1 fruit fly cellular context compared by ENCODE assay signal in the genomic region with DNA sequence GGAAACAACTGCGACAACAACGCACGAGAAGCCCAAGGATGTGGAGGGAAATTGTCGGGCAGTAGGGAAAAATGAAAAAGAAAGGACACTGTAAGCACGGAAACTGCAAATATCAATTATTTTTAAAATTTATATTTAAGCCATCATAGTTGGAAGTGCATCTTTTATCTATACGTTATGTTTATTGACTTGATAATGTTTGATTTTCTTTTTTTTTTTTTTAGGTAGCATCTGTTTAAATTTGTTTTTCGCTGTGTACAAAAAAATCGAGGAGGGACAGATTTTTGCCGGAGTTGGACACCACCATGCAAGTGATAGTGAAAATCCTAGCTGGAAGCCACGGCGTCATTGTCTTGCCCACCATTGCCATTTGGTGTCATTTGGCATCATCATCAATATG.
TF ChIP-seq lines count a peak whose summit lies in the region.

No protein-coding gene starts in this region.

TF ChIP-seq in whole organism, embryonic, 481 proteins besides CTCF, POLR2A, EP300 and RAD21 (continued from another document and continues in another):
- no peak for TF ChIP-seq CG10565 (GFP tag; optimal IDR thresholded peaks at IDR 0.05; lab: Kevin White, UChicago)
- no peak for TF ChIP-seq CG14710 (tag; optimal IDR thresholded peaks at IDR 0.05; lab: Kevin White, UChicago)
- 0 out of 2 replicates have a peak, but pooled peaks have one; percentile 21 for TF ChIP-seq CG14014 (GFP tag; IDR thresholded peaks at IDR 0.05; lab: Robert Waterston, UW)
- no peak for TF ChIP-seq nau (GFP tag; optimal IDR thresholded peaks at IDR 0.05; lab: Kevin White, UChicago)
- no peak for TF ChIP-seq Mrtf (GFP tag; IDR thresholded peaks at IDR 0.05; lab: Robert Waterston, UW)
- no peak for TF ChIP-seq Sry-δ (GFP tag; optimal IDR thresholded peaks at IDR 0.05; lab: Kevin White, UChicago)
- TF ChIP-seq Poxn (GFP tag; IDR thresholded peaks at IDR 0.05; lab: Robert Waterston, UW), result no peak
- no peak for TF ChIP-seq dm (GFP tag; optimal IDR thresholded peaks at IDR 0.05; lab: Kevin White, UChicago)
- TF ChIP-seq croc (GFP tag; conservative IDR thresholded peaks at IDR 0.05; lab: Robert Waterston, UW), result no peak
- TF ChIP-seq NC2α (GFP tag; optimal IDR thresholded peaks at IDR 0.05; lab: Kevin White, UChicago), result no peak
- TF ChIP-seq sc (optimal IDR thresholded peaks at IDR 0.05; lab: Kevin White, UChicago), result no peak
- no peak for TF ChIP-seq sc (GFP tag; optimal IDR thresholded peaks at IDR 0.05; lab: Kevin White, UChicago)
- no peak for TF ChIP-seq Chrac-16 (GFP tag; optimal IDR thresholded peaks at IDR 0.05; lab: Kevin White, UChicago)
- TF ChIP-seq CG9876 (GFP tag; optimal IDR thresholded peaks at IDR 0.05; lab: Kevin White, UChicago), result no peak
- no peak for TF ChIP-seq D19A (tag; optimal IDR thresholded peaks at IDR 0.05; lab: Kevin White, UChicago)
- TF ChIP-seq CG2202 (tag; optimal IDR thresholded peaks at IDR 0.05; lab: Kevin White, UChicago), result no peak
- TF ChIP-seq Bgb (GFP tag; IDR thresholded peaks at IDR 0.05; lab: Robert Waterston, UW; ENCODE audit: partially characterized antibody), result no peak
- no peak for TF ChIP-seq CG6854 (GFP tag; optimal IDR thresholded peaks at IDR 0.05; lab: Kevin White, UChicago)
- TF ChIP-seq CG7987 (GFP tag; optimal IDR thresholded peaks at IDR 0.05; lab: Kevin White, UChicago), result no peak
- TF ChIP-seq E2f2 (GFP tag; IDR thresholded peaks at IDR 0.05; lab: Robert Waterston, UW), result no peak
- TF ChIP-seq crp (GFP tag; optimal IDR thresholded peaks at IDR 0.05; lab: Kevin White, UChicago), result no peak
- TF ChIP-seq BEAF-32 (GFP tag; optimal IDR thresholded peaks at IDR 0.05; lab: Kevin White, UChicago), result no peak
- TF ChIP-seq E2f1 (GFP tag; IDR thresholded peaks at IDR 0.05; lab: Robert Waterston, UW), result no peak
- no peak for TF ChIP-seq CG10274 (GFP tag; optimal IDR thresholded peaks at IDR 0.05; lab: Kevin White, UChicago)
- TF ChIP-seq crc (GFP tag; optimal IDR thresholded peaks at IDR 0.05; lab: Kevin White, UChicago), result no peak
- TF ChIP-seq cas (GFP tag; IDR thresholded peaks at IDR 0.05; lab: Robert Waterston, UW), result no peak
- TF ChIP-seq CG14050 (GFP tag; IDR thresholded peaks at IDR 0.05; lab: Robert Waterston, UW), result no peak
- TF ChIP-seq BtbVII (GFP tag; optimal IDR thresholded peaks at IDR 0.05; lab: Kevin White, UChicago), result no peak
- no peak for TF ChIP-seq pros (GFP tag; optimal IDR thresholded peaks at IDR 0.05; lab: Kevin White, UChicago)
- peak; percentile 14 for TF ChIP-seq Oli (tag; optimal IDR thresholded peaks at IDR 0.05; lab: Kevin White, UChicago)
- no peak for TF ChIP-seq Vsx1 (GFP tag; optimal IDR thresholded peaks at IDR 0.05; lab: Kevin White, UChicago)
- no peak for TF ChIP-seq CG15269 (tag; optimal IDR thresholded peaks at IDR 0.05; lab: Kevin White, UChicago)
- no peak for TF ChIP-seq CG18011 (GFP tag; optimal IDR thresholded peaks at IDR 0.05; lab: Kevin White, UChicago)
- TF ChIP-seq cwo (GFP tag; optimal IDR thresholded peaks at IDR 0.05; lab: Kevin White, UChicago), result peak; percentile 17
- no peak for TF ChIP-seq B-H2 (GFP tag; optimal IDR thresholded peaks at IDR 0.05; lab: Kevin White, UChicago)
- no peak for TF ChIP-seq fd102C (GFP tag; optimal IDR thresholded peaks at IDR 0.05; lab: Kevin White, UChicago)
- TF ChIP-seq CG2678 (tag; optimal IDR thresholded peaks at IDR 0.05; lab: Kevin White, UChicago), result peak; percentile 43
- no peak for TF ChIP-seq ewg (GFP tag; optimal IDR thresholded peaks at IDR 0.05; lab: Kevin White, UChicago)
- no peak for TF ChIP-seq CG4617 (GFP tag; optimal IDR thresholded peaks at IDR 0.05; lab: Kevin White, UChicago; ENCODE audit: borderline replicate concordance)
- no peak for TF ChIP-seq CG10543 (GFP tag; optimal IDR thresholded peaks at IDR 0.05; lab: Kevin White, UChicago)
- TF ChIP-seq CG6175 (GFP tag; IDR thresholded peaks at IDR 0.05; lab: Robert Waterston, UW), result no peak
- TF ChIP-seq CG31224 (GFP tag; IDR thresholded peaks at IDR 0.05; lab: Robert Waterston, UW), result no peak
- TF ChIP-seq CG12104 (GFP tag; optimal IDR thresholded peaks at IDR 0.05; lab: Kevin White, UChicago), result no peak
- TF ChIP-seq CG30020 (tag; optimal IDR thresholded peaks at IDR 0.05; lab: Kevin White, UChicago), result no peak
- no peak for TF ChIP-seq CG16815 (GFP tag; optimal IDR thresholded peaks at IDR 0.05; lab: Kevin White, UChicago)
- TF ChIP-seq Gsc (GFP tag; IDR thresholded peaks at IDR 0.05; lab: Robert Waterston, UW), result no peak
- no peak for TF ChIP-seq hbn (GFP tag; IDR thresholded peaks at IDR 0.05; lab: Robert Waterston, UW; ENCODE audit: partially characterized antibody)
- no peak for TF ChIP-seq slp2 (GFP tag; optimal IDR thresholded peaks at IDR 0.05; lab: Kevin White, UChicago)
- peak; percentile 23 for TF ChIP-seq gem (tag; optimal IDR thresholded peaks at IDR 0.05; lab: Kevin White, UChicago)
- TF ChIP-seq CG30431 (GFP tag; optimal IDR thresholded peaks at IDR 0.05; lab: Kevin White, UChicago), result no peak
- TF ChIP-seq eyg (GFP tag; optimal IDR thresholded peaks at IDR 0.05; lab: Kevin White, UChicago), result no peak
- no peak for TF ChIP-seq salm (tag; optimal IDR thresholded peaks at IDR 0.05; lab: Kevin White, UChicago)
- peak; percentile 37; the same call in 1 of the 3 replicates for TF ChIP-seq tgo (GFP tag; IDR thresholded peaks at IDR 0.05; lab: Robert Waterston, UW)
- TF ChIP-seq Adf1 (GFP tag; IDR thresholded peaks at IDR 0.05; lab: Robert Waterston, UW), result no peak
- no peak for TF ChIP-seq D (optimal IDR thresholded peaks at IDR 0.05; lab: Kevin White, UChicago)
- TF ChIP-seq D (GFP tag; optimal IDR thresholded peaks at IDR 0.05; lab: Kevin White, UChicago), result no peak
- TF ChIP-seq Dek (tag; optimal IDR thresholded peaks at IDR 0.05; lab: Kevin White, UChicago), result no peak
- no peak for TF ChIP-seq CG10209 (GFP tag; optimal IDR thresholded peaks at IDR 0.05; lab: Kevin White, UChicago)
- no peak for TF ChIP-seq gcm2 (GFP tag; optimal IDR thresholded peaks at IDR 0.05; lab: Kevin White, UChicago)
- TF ChIP-seq pan (optimal IDR thresholded peaks at IDR 0.05; lab: Kevin White, UChicago), result no peak
- peak in 1 of 2 experiments; percentile 27 for TF ChIP-seq pan (GFP tag; optimal IDR thresholded peaks at IDR 0.05 in 1 of 2, IDR thresholded peaks at IDR 0.05 in 1 of 2)
- no peak for TF ChIP-seq CG9817 (tag; optimal IDR thresholded peaks at IDR 0.05; lab: Kevin White, UChicago)
- no peak for TF ChIP-seq CG11085 (GFP tag; IDR thresholded peaks at IDR 0.05; lab: Robert Waterston, UW)
- TF ChIP-seq CG17359 (tag; optimal IDR thresholded peaks at IDR 0.05; lab: Kevin White, UChicago), result no peak
- TF ChIP-seq wor (GFP tag; IDR thresholded peaks at IDR 0.05; lab: Robert Waterston, UW), result no peak
- TF ChIP-seq Kr (GFP tag; optimal IDR thresholded peaks at IDR 0.05; lab: Kevin White, UChicago), result no peak
- no peak for TF ChIP-seq rib (GFP tag; IDR thresholded peaks at IDR 0.05; lab: Robert Waterston, UW)
- TF ChIP-seq fd96Cb (tag; optimal IDR thresholded peaks at IDR 0.05; lab: Kevin White, UChicago), result no peak
- TF ChIP-seq CG3995 (GFP tag; optimal IDR thresholded peaks at IDR 0.05; lab: Kevin White, UChicago), result no peak
- TF ChIP-seq psq (GFP tag; optimal IDR thresholded peaks at IDR 0.05; lab: Kevin White, UChicago), result no peak
- no peak for TF ChIP-seq Dad (GFP tag; optimal IDR thresholded peaks at IDR 0.05; lab: Kevin White, UChicago)
- no peak for TF ChIP-seq scrt (GFP tag; optimal IDR thresholded peaks at IDR 0.05; lab: Kevin White, UChicago)
- no peak for TF ChIP-seq en (GFP tag; optimal IDR thresholded peaks at IDR 0.05; lab: Kevin White, UChicago)
- no peak for TF ChIP-seq CG3726 (GFP tag; IDR thresholded peaks at IDR 0.05; lab: Robert Waterston, UW)
- TF ChIP-seq Stat92E (GFP tag; optimal IDR thresholded peaks at IDR 0.05; lab: Kevin White, UChicago), result no peak
- TF ChIP-seq CG8281 (tag; optimal IDR thresholded peaks at IDR 0.05; lab: Kevin White, UChicago), result no peak
- TF ChIP-seq tup (GFP tag; optimal IDR thresholded peaks at IDR 0.05; lab: Kevin White, UChicago), result no peak
- no peak for TF ChIP-seq CG17802 (tag; optimal IDR thresholded peaks at IDR 0.05; lab: Kevin White, UChicago)
- TF ChIP-seq Sry-β (GFP tag; optimal IDR thresholded peaks at IDR 0.05; lab: Kevin White, UChicago), result no peak
- no peak for TF ChIP-seq CG10431 (GFP tag; optimal IDR thresholded peaks at IDR 0.05; lab: Kevin White, UChicago)
- no peak for TF ChIP-seq Jarid2 (GFP tag; optimal IDR thresholded peaks at IDR 0.05; lab: Kevin White, UChicago)
- TF ChIP-seq MBD-R2 (GFP tag; IDR thresholded peaks at IDR 0.05; lab: Robert Waterston, UW), result no peak
- TF ChIP-seq slou (GFP tag; optimal IDR thresholded peaks at IDR 0.05; lab: Kevin White, UChicago), result no peak
- TF ChIP-seq da (GFP tag; optimal IDR thresholded peaks at IDR 0.05; lab: Kevin White, UChicago), result no peak
- no peak for TF ChIP-seq HLH54F (GFP tag; optimal IDR thresholded peaks at IDR 0.05; lab: Kevin White, UChicago)
- TF ChIP-seq Six4 (GFP tag; optimal IDR thresholded peaks at IDR 0.05; lab: Kevin White, UChicago), result no peak
- TF ChIP-seq CG17612 (GFP tag; IDR thresholded peaks at IDR 0.05; lab: Robert Waterston, UW), result no peak
- TF ChIP-seq exex (tag; optimal IDR thresholded peaks at IDR 0.05; lab: Kevin White, UChicago), result no peak
- no peak for TF ChIP-seq Antp (GFP tag; optimal IDR thresholded peaks at IDR 0.05; lab: Kevin White, UChicago)
- peak in 1 of 2 experiments; percentile 36 for TF ChIP-seq eve (GFP tag; optimal IDR thresholded peaks at IDR 0.05; lab: Kevin White, UChicago)
- TF ChIP-seq HLH3B (GFP tag; IDR thresholded peaks at IDR 0.05; lab: Robert Waterston, UW), result no peak
- TF ChIP-seq ro (GFP tag; IDR thresholded peaks at IDR 0.05; lab: Robert Waterston, UW), result no peak
- TF ChIP-seq grn (GFP tag; optimal IDR thresholded peaks at IDR 0.05; lab: Kevin White, UChicago), result no peak
- no peak for TF ChIP-seq wek (GFP tag; optimal IDR thresholded peaks at IDR 0.05; lab: Kevin White, UChicago)
- TF ChIP-seq esg (GFP tag; conservative IDR thresholded peaks at IDR 0.05; lab: Robert Waterston, UW), result no peak
- TF ChIP-seq Sox100B (GFP tag; optimal IDR thresholded peaks at IDR 0.05; lab: Kevin White, UChicago), result no peak
- TF ChIP-seq zfh1 (GFP tag; IDR thresholded peaks at IDR 0.05; lab: Robert Waterston, UW), result no peak
- no peak for TF ChIP-seq cato (GFP tag; optimal IDR thresholded peaks at IDR 0.05; lab: Kevin White, UChicago; ENCODE audit: borderline replicate concordance)
- peak; percentile 57 for TF ChIP-seq sens (GFP tag; lab: Kevin White, UChicago)
- no peak for TF ChIP-seq cad (GFP tag; optimal IDR thresholded peaks at IDR 0.05; lab: Kevin White, UChicago)
- TF ChIP-seq CrebB (tag; optimal IDR thresholded peaks at IDR 0.05; lab: Kevin White, UChicago), result no peak
- TF ChIP-seq CG10959 (GFP tag; IDR thresholded peaks at IDR 0.05; lab: Robert Waterston, UW), result no peak
- no peak for TF ChIP-seq CG10366 (GFP tag; IDR thresholded peaks at IDR 0.05; lab: Robert Waterston, UW)
- no peak for TF ChIP-seq CG11398 (GFP tag; optimal IDR thresholded peaks at IDR 0.05; lab: Kevin White, UChicago)
- no peak for TF ChIP-seq CG17328 (GFP tag; IDR thresholded peaks at IDR 0.05; lab: Robert Waterston, UW)
- no peak for TF ChIP-seq CG8359 (GFP tag; optimal IDR thresholded peaks at IDR 0.05; lab: Kevin White, UChicago; ENCODE audit: borderline replicate concordance)
- TF ChIP-seq ems (GFP tag; optimal IDR thresholded peaks at IDR 0.05; lab: Kevin White, UChicago), result no peak
- no peak for TF ChIP-seq z (GFP tag; IDR thresholded peaks at IDR 0.05; lab: Robert Waterston, UW)
- TF ChIP-seq tap (tag; optimal IDR thresholded peaks at IDR 0.05; lab: Kevin White, UChicago), result no peak
- no peak for TF ChIP-seq CG4707 (GFP tag; optimal IDR thresholded peaks at IDR 0.05; lab: Kevin White, UChicago)
- TF ChIP-seq Nf-YA (GFP tag; IDR thresholded peaks at IDR 0.05; lab: Robert Waterston, UW), result no peak
- no peak for TF ChIP-seq CG3163 (GFP tag; optimal IDR thresholded peaks at IDR 0.05; lab: Kevin White, UChicago)
- no peak for TF ChIP-seq dysf (GFP tag; IDR thresholded peaks at IDR 0.05; lab: Robert Waterston, UW)
- no peak for TF ChIP-seq CG4404 (GFP tag; IDR thresholded peaks at IDR 0.05; lab: Robert Waterston, UW)
- TF ChIP-seq CG11504 (tag; optimal IDR thresholded peaks at IDR 0.05; lab: Kevin White, UChicago), result peak; percentile 19
- no peak for TF ChIP-seq dimm (GFP tag; IDR thresholded peaks at IDR 0.05; lab: Robert Waterston, UW)
- TF ChIP-seq prd (optimal IDR thresholded peaks at IDR 0.05; lab: Kevin White, UChicago), result no peak
- 0 out of 3 replicates have a peak, but pooled peaks have one; percentile 29 for TF ChIP-seq prd (GFP tag; IDR thresholded peaks at IDR 0.05; lab: Robert Waterston, UW)
- TF ChIP-seq Med (GFP tag; lab: Kevin White, UChicago), result peak; percentile 58
- TF ChIP-seq CG11696 (GFP tag; IDR thresholded peaks at IDR 0.05; lab: Robert Waterston, UW), result no peak
- no peak for TF ChIP-seq chn (GFP tag; optimal IDR thresholded peaks at IDR 0.05; lab: Kevin White, UChicago)
- TF ChIP-seq CG9932 (GFP tag; IDR thresholded peaks at IDR 0.05; lab: Robert Waterston, UW), result 0 out of 2 replicates have a peak, but pooled peaks have one; percentile 20
- peak; percentile 58 for TF ChIP-seq CG18599 (GFP tag; optimal IDR thresholded peaks at IDR 0.05; lab: Kevin White, UChicago)
- TF ChIP-seq mirr (GFP tag; optimal IDR thresholded peaks at IDR 0.05; lab: Kevin White, UChicago), result no peak
- TF ChIP-seq CG14441 (GFP tag; IDR thresholded peaks at IDR 0.05; lab: Robert Waterston, UW), result no peak
- no peak for TF ChIP-seq Gug (GFP tag; IDR thresholded peaks at IDR 0.05; lab: Robert Waterston, UW)
- no peak for TF ChIP-seq abd-A (tag; optimal IDR thresholded peaks at IDR 0.05; lab: Kevin White, UChicago)
- peak; percentile 3 for TF ChIP-seq grau (tag; optimal IDR thresholded peaks at IDR 0.05; lab: Kevin White, UChicago)
- peak; percentile 26 for TF ChIP-seq lab (GFP tag; optimal IDR thresholded peaks at IDR 0.05; lab: Kevin White, UChicago)
- no peak for TF ChIP-seq sisA (GFP tag; IDR thresholded peaks at IDR 0.05; lab: Robert Waterston, UW)
- no peak for TF ChIP-seq nerfin-2 (GFP tag; IDR thresholded peaks at IDR 0.05; lab: Robert Waterston, UW; ENCODE audit: partially characterized antibody)
- no peak for TF ChIP-seq CG6791 (GFP tag; IDR thresholded peaks at IDR 0.05; lab: Robert Waterston, UW; ENCODE audit: partially characterized antibody)
- no peak for TF ChIP-seq gfzf (GFP tag; optimal IDR thresholded peaks at IDR 0.05; lab: Kevin White, UChicago)
- no peak for TF ChIP-seq Hmx (GFP tag; optimal IDR thresholded peaks at IDR 0.05; lab: Kevin White, UChicago)
- no peak for TF ChIP-seq CG7786 (GFP tag; optimal IDR thresholded peaks at IDR 0.05; lab: Kevin White, UChicago)
